Worm (Caenorhabditis elegans): Measurements from ENCODE around the gene lido-11.

lido-11 gene

ce11 chrII:3008400-3008799 is 4.6 kb downstream of the lido-11 start, which contains the start of gene sdz-5:
Gene sdz-5 (plus strand): TSS chrII:3008700.
- no peak for TF ChIP-seq ceh-88 (GFP tag; IDR thresholded peaks at IDR 0.05)
- TF ChIP-seq ceh-82 (tag; optimal IDR thresholded peaks at IDR 0.05) = no peak
- TF ChIP-seq ztf-11 (tag; optimal IDR thresholded peaks at IDR 0.05) = no peak
- no peak for TF ChIP-seq skn-1 (tag; optimal IDR thresholded peaks at IDR 0.05)
- TF ChIP-seq ces-1 (GFP tag; optimal IDR thresholded peaks at IDR 0.05) = no peak
- TF ChIP-seq vab-15 (tag; optimal IDR thresholded peaks at IDR 0.05) = no peak

ce11 chrII:3012133-3012532 is 8.4 kb downstream of the lido-11 start, which contains the start of gene C41H7.9:
Gene C41H7.9 (minus strand): TSS chrII:3012233.
- TF ChIP-seq nhr-12 (tag; optimal IDR thresholded peaks at IDR 0.05) (no peak), grh-1 (GFP tag; IDR thresholded peaks at IDR 0.05) (no peak), unc-62 (GFP tag; optimal IDR thresholded peaks at IDR 0.05) (no peak), pag-3 (tag; optimal IDR thresholded peaks at IDR 0.05; ENCODE audit: borderline replicate concordance, insufficient read depth) (no peak), zag-1 (tag; optimal IDR thresholded peaks at IDR 0.05) (no peak), nhr-90 (tag; optimal IDR thresholded peaks at IDR 0.05; ENCODE audit: poor library complexity) (no peak), sptf-1 (tag; optimal IDR thresholded peaks at IDR 0.05) (no peak), efl-1 (optimal IDR thresholded peaks at IDR 0.05) (no peak), efl-1 (GFP tag; optimal IDR thresholded peaks at IDR 0.05 in 1 of 2) (no peak)

DNA sequence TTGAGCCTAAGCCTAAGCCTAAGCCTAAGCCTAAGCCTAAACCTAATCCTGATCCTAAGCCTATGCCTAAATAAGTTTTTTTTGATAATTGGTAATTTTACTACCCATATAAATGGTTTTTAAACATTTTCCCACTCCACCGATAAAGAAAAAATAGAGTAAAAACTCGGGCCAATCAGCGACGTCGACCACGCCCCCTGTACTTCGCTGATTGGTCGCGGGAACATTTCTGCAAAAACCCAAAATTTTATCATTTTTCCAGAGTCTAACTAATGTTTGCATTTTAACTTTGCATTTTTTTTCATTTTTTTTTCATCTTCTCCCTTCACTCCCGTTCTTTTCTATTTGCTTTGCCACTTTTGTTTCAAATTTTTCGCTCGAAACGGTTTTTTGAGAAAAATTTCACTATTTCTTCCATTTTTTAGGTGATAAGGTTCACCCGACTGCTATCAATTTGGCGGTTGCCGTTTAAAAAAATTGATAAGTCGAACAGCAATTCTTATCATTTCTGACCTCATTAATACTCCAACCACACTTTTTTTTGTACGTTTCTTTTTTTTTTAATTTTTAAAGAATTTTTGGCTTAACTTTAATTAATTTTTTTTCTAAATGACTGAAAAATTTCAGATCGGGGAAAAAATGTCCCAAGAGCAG is 10.6 kb downstream of the lido-11 start, which contains the start of gene C41H7.2:
TSS of gene C41H7.2 (plus strand) at position 622 of the 654 bp plus-strand sequence.
- TF ChIP-seq elt-2 (tag; optimal IDR thresholded peaks at IDR 0.05) = peak; percentile 78
- no peak for TF ChIP-seq F16B12.6 (tag; optimal IDR thresholded peaks at IDR 0.05)
- no peak for TF ChIP-seq unc-130 (tag; optimal IDR thresholded peaks at IDR 0.05)
- TF ChIP-seq tlp-1 (tag; optimal IDR thresholded peaks at IDR 0.05) = peak; percentile 40

- TF ChIP-seq mab-9 (GFP tag; IDR thresholded peaks at IDR 0.05) (no peak), hlh-4 (tag; optimal IDR thresholded peaks at IDR 0.05) (no peak), efl-3 (GFP tag; optimal IDR thresholded peaks at IDR 0.05) (no peak), sptf-1 (tag; optimal IDR thresholded peaks at IDR 0.05) (no peak), C04F5.9 (tag; optimal IDR thresholded peaks at IDR 0.05) (no peak), pax-3 (tag; optimal IDR thresholded peaks at IDR 0.05) (no peak), nhr-90 (tag; optimal IDR thresholded peaks at IDR 0.05; ENCODE audit: poor library complexity) (no peak), mef-2 (tag; optimal IDR thresholded peaks at IDR 0.05) (no peak), fkh-8 (tag; optimal IDR thresholded peaks at IDR 0.05) (no peak), hpl-2 (GFP tag; optimal IDR thresholded peaks at IDR 0.05) (no peak), fkh-10 (GFP tag; optimal IDR thresholded peaks at IDR 0.05) (no peak), snpc-4 (tag; optimal IDR thresholded peaks at IDR 0.05) (no peak), mdl-1 (tag; optimal IDR thresholded peaks at IDR 0.05) (no peak), nhr-28 (tag; optimal IDR thresholded peaks at IDR 0.05) (no peak), jun-1 (tag; optimal IDR thresholded peaks at IDR 0.05) (no peak)
Measured at ce11 chrII:3019807-3020206, 16.0 kb downstream of the lido-11 start, which contains the start of gene clec-3. Gene clec-3 (minus strand): TSS chrII:3019907.

DNA sequence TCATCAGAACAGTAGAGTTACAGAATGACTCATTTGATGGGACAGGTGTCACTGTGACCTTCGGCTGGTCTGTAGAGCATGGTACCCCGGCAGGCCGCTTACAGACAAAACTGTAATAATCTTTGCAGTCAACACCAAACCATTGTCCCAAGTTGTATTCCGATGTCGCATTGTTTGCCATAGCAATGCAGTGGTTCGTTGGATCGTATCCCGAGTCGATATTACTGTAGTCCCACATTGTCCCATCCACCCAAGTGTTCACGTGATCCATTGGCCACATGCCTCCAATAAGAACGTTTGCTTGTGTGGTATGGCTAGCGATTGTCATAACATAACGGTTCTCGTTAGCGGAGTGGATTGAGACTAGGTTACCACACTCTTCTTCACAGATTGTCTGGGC is 17.1 kb downstream of the lido-11 start:
- TF ChIP-seq ets-5 (GFP tag; IDR thresholded peaks at IDR 0.05) (no peak), elt-3 (tag; optimal IDR thresholded peaks at IDR 0.05) (no peak), lin-39 (tag; optimal IDR thresholded peaks at IDR 0.05) (no peak), nhr-19 (GFP tag; conservative IDR thresholded peaks at IDR 0.05) (no peak), irx-1 (tag; optimal IDR thresholded peaks at IDR 0.05) (no peak), unc-62 (GFP tag; optimal IDR thresholded peaks at IDR 0.05) (no peak), dsc-1 (tag; optimal IDR thresholded peaks at IDR 0.05) (no peak), lin-35 (GFP tag; optimal IDR thresholded peaks at IDR 0.05) (no peak), grh-1 (GFP tag; IDR thresholded peaks at IDR 0.05) (no peak), unc-86 (tag; optimal IDR thresholded peaks at IDR 0.05) (no peak), fkh-8 (tag; optimal IDR thresholded peaks at IDR 0.05) (no peak), sptf-1 (tag; optimal IDR thresholded peaks at IDR 0.05) (no peak), nhr-77 (tag; optimal IDR thresholded peaks at IDR 0.05) (no peak)

All from whole organism, L1 larva.